Worm (Caenorhabditis elegans) whole organism, L4 larva: Measurements from ENCODE around the gene T23F11.2.

Experiments used
- egl-43 ChIP-seq: fragments of 200-800 bp; sonication (Bioruptor generic); IDR thresholded peaks from 2 replicates; pipeline ENCODE4 v1.3.6; 2022; ENCODE audit warnings: missing genetic modification reagents, missing genetic modification characterization, missing compliant biosample characterization
- mdl-1 ChIP-seq, 2 experiments: fragments of 150-350 bp in 1 of 2; sonication (generic microtip) in 1 of 2; optimal IDR thresholded peaks; 2 replicates each; lab custom pipeline; 2014 to 2017; ENCODE audit warnings: missing biosample characterization in 2 of 2, missing genetic modification characterization in 2 of 2
- nhr-102 ChIP-seq: sonication (generic microtip); optimal IDR thresholded peaks from 2 replicates; lab custom pipeline; 2016; ENCODE audit warnings: mild to moderate bottlenecking, missing genetic modification characterization, moderate library complexity, missing compliant biosample characterization
- nhr-28 ChIP-seq: fragments of 150-350 bp; optimal IDR thresholded peaks from 2 replicates; lab custom pipeline; 2014; ENCODE audit warnings: missing biosample characterization, missing genetic modification characterization
- sdz-12 ChIP-seq: fragments of 200-800 bp; sonication (Bioruptor generic); optimal IDR thresholded peaks from 2 replicates; lab custom pipeline; 2018; ENCODE audit warnings: mild to moderate bottlenecking, missing genetic modification characterization, missing compliant biosample characterization
- ztf-11 ChIP-seq: fragments of 150-350 bp; optimal IDR thresholded peaks from 2 replicates; lab custom pipeline; 2014; ENCODE audit warnings: missing biosample characterization, missing genetic modification characterization

DNA sequence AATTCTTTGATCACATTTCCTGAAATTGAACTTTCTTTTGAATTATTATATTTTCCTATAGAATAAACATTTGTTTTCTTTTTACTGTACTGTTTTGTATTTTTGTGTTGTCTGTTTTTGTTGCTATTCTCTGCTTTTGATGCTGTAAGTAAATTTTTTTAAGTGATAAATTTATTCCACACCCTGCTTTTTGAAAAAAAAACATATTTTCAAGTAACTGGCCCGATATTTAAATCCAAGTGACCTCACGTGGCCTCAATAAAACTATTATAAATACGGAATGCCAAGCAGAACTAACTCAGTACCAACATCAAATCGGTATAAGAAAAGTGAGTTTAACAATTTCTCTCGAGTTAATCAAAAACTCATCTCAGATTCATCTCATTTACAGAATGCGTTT, 27.1 kb downstream of the T23F11.2 start, which contains the start of gene clec-151:
- TF ChIP-seq sdz-12 (GFP tag; lab: Kevin White, UChicago) (no peak), egl-43 (GFP tag; lab: Robert Waterston, UW) (no peak), mdl-1 (tag; optimal IDR thresholded peaks at IDR 0.05; lab: Kevin White, UChicago) (no peak), ztf-11 (tag; lab: Kevin White, UChicago) (no peak), nhr-28 (tag; lab: Kevin White, UChicago) (no peak), nhr-102 (tag; lab: Kevin White, UChicago) (no peak)
